Worm (Caenorhabditis elegans) whole organism, midembryonic: Measurements from ENCODE around the gene K09C4.9.

ENCODE experiments used
- T22C8.4 ChIP-seq: fragments of 200-800 bp; sonication (Bioruptor generic); IDR thresholded peaks from 2 replicates; pipeline ENCODE4 v1.3.6; 2022; ENCODE audit warnings: missing genetic modification characterization, missing compliant biosample characterization
- cog-1 ChIP-seq: sonication (generic microtip); optimal IDR thresholded peaks from 2 replicates; lab custom pipeline; 2016; ENCODE audit warnings: missing genetic modification characterization, missing compliant biosample characterization
- flt-1 ChIP-seq: fragments of 200-800 bp; sonication (Bioruptor generic); IDR thresholded peaks from 2 replicates; pipeline ENCODE4 v1.3.6; 2022; ENCODE audit warnings: missing genetic modification characterization, missing compliant biosample characterization
- klf-2 ChIP-seq: fragments of 200-800 bp; sonication (Bioruptor generic); conservative IDR thresholded peaks from 2 replicates; pipeline ENCODE4 v1.3.6; 2022; ENCODE audit warnings: missing genetic modification reagents, missing genetic modification characterization, missing compliant biosample characterization
- med-1 ChIP-seq: sonication (generic microtip); optimal IDR thresholded peaks from 2 replicates; lab custom pipeline; 2017; ENCODE audit warnings: missing genetic modification characterization, mild to moderate bottlenecking, missing compliant biosample characterization, antibody characterized with exemption, missing genetic modification reagents; ENCODE audit not compliant: insufficient read depth
- ref-1 ChIP-seq: fragments of 200-800 bp; sonication (Bioruptor generic); conservative IDR thresholded peaks from 2 replicates; pipeline ENCODE4 v1.3.6; 2022; ENCODE audit warnings: missing genetic modification reagents, missing genetic modification characterization, missing compliant biosample characterization
- tab-1 ChIP-seq: fragments of 200-800 bp; sonication (Bioruptor generic); IDR thresholded peaks from 2 replicates; pipeline ENCODE4 v1.3.6; 2022; ENCODE audit warnings: missing genetic modification characterization, missing compliant biosample characterization
- ztf-23 ChIP-seq: fragments of 200-800 bp; sonication (Bioruptor generic); IDR thresholded peaks from 2 replicates; pipeline ENCODE4 v1.3.6; 2022; ENCODE audit warnings: missing genetic modification reagents, missing genetic modification characterization, missing compliant biosample characterization
- ztf-29 ChIP-seq: fragments of 200-800 bp; sonication (Bioruptor generic); IDR thresholded peaks from 2 replicates; pipeline ENCODE4 v1.3.6; 2022; ENCODE audit warnings: missing genetic modification reagents, missing genetic modification characterization, missing compliant biosample characterization

K09C4.9 gene

ce11 chrX:3300582-3300981 lies 29.0 kb upstream of the K09C4.9 start:
- no peak for TF ChIP-seq tab-1 (GFP tag; lab: Robert Waterston, UW)
- TF ChIP-seq cog-1 (tag; lab: Kevin White, UChicago), result no peak
- no peak for TF ChIP-seq med-1 (GFP tag; lab: Kevin White, UChicago)
- TF ChIP-seq ztf-23 (GFP tag; lab: Robert Waterston, UW), result no peak
- TF ChIP-seq ztf-29 (GFP tag; lab: Robert Waterston, UW), result no peak
- no peak for TF ChIP-seq flt-1
- no peak for TF ChIP-seq T22C8.4

ce11 chrX:3298582-3298981 lies 27.0 kb upstream of the K09C4.9 start, which contains the start of gene K09C4.1:
Gene K09C4.1 (plus strand): TSS chrX:3298882.
- TF ChIP-seq ztf-29 (GFP tag; lab: Robert Waterston, UW) (no peak), ztf-23 (GFP tag; lab: Robert Waterston, UW) (no peak), ref-1 (GFP tag; lab: Robert Waterston, UW) (no peak)

ce11 chrX:3297812-3298211 lies 26.2 kb upstream of the K09C4.9 start:
- TF ChIP-seq T22C8.4 (no peak), cog-1 (tag; lab: Kevin White, UChicago) (no peak), ref-1 (GFP tag; lab: Robert Waterston, UW) (no peak), ztf-23 (GFP tag; lab: Robert Waterston, UW) (no peak), klf-2 (GFP tag; lab: Robert Waterston, UW) (no peak), med-1 (GFP tag; lab: Kevin White, UChicago) (no peak), flt-1 (no peak), ztf-29 (GFP tag; lab: Robert Waterston, UW) (no peak), tab-1 (GFP tag; lab: Robert Waterston, UW) (no peak)

- no peak for TF ChIP-seq med-1 (GFP tag; lab: Kevin White, UChicago)
- no peak for TF ChIP-seq cog-1 (tag; lab: Kevin White, UChicago)
- TF ChIP-seq ztf-23 (GFP tag; lab: Robert Waterston, UW), result no peak
- no peak for TF ChIP-seq tab-1 (GFP tag; lab: Robert Waterston, UW)
- TF ChIP-seq flt-1, result no peak
- TF ChIP-seq klf-2 (GFP tag; lab: Robert Waterston, UW), result no peak
- no peak for TF ChIP-seq ref-1 (GFP tag; lab: Robert Waterston, UW)
- TF ChIP-seq T22C8.4, result no peak
- no peak for TF ChIP-seq ztf-29 (GFP tag; lab: Robert Waterston, UW)
Observed at ce11 chrX:3296182-3296581, 24.6 kb upstream of the K09C4.9 start, which contains the start of gene K09C4.2. Gene K09C4.2 (plus strand): TSS chrX:3296482.

- no peak for TF ChIP-seq ztf-23 (GFP tag; lab: Robert Waterston, UW)
- TF ChIP-seq T22C8.4, result no peak
- TF ChIP-seq med-1 (GFP tag; lab: Kevin White, UChicago), result no peak
- no peak for TF ChIP-seq flt-1
- no peak for TF ChIP-seq ztf-29 (GFP tag; lab: Robert Waterston, UW)
- no peak for TF ChIP-seq tab-1 (GFP tag; lab: Robert Waterston, UW)
- TF ChIP-seq klf-2 (GFP tag; lab: Robert Waterston, UW), result no peak
- TF ChIP-seq cog-1 (tag; lab: Kevin White, UChicago), result no peak
- no peak for TF ChIP-seq ref-1 (GFP tag; lab: Robert Waterston, UW)
Observed at ce11 chrX:3291948-3292347, 20.4 kb upstream of the K09C4.9 start.

ce11 chrX:3290147-3290546 lies 18.6 kb upstream of the K09C4.9 start:
- TF ChIP-seq ztf-29 (GFP tag; lab: Robert Waterston, UW) (no peak), klf-2 (GFP tag; lab: Robert Waterston, UW) (no peak), ref-1 (GFP tag; lab: Robert Waterston, UW) (no peak), T22C8.4 (no peak), tab-1 (GFP tag; lab: Robert Waterston, UW) (no peak), med-1 (GFP tag; lab: Kevin White, UChicago) (no peak), cog-1 (tag; lab: Kevin White, UChicago) (no peak), flt-1 (no peak), ztf-23 (GFP tag; lab: Robert Waterston, UW) (no peak)

- TF ChIP-seq T22C8.4 (no peak), flt-1 (no peak), med-1 (GFP tag; lab: Kevin White, UChicago) (no peak), klf-2 (GFP tag; lab: Robert Waterston, UW) (no peak), ztf-29 (GFP tag; lab: Robert Waterston, UW) (no peak), cog-1 (tag; lab: Kevin White, UChicago) (no peak), tab-1 (GFP tag; lab: Robert Waterston, UW) (no peak), ref-1 (GFP tag; lab: Robert Waterston, UW) (no peak), ztf-23 (GFP tag; lab: Robert Waterston, UW) (no peak)
Observed at ce11 chrX:3289183-3289582, 17.6 kb upstream of the K09C4.9 start, which contains the start of gene K09C4.4. Gene K09C4.4 (plus strand): TSS chrX:3289483.

- no peak for TF ChIP-seq tab-1 (GFP tag; lab: Robert Waterston, UW)
- TF ChIP-seq klf-2 (GFP tag; lab: Robert Waterston, UW), result no peak
- no peak for TF ChIP-seq T22C8.4
- no peak for TF ChIP-seq ref-1 (GFP tag; lab: Robert Waterston, UW)
- no peak for TF ChIP-seq ztf-29 (GFP tag; lab: Robert Waterston, UW)
- no peak for TF ChIP-seq flt-1
- no peak for TF ChIP-seq med-1 (GFP tag; lab: Kevin White, UChicago)
- no peak for TF ChIP-seq cog-1 (tag; lab: Kevin White, UChicago)
- no peak for TF ChIP-seq ztf-23 (GFP tag; lab: Robert Waterston, UW)
Observed at ce11 chrX:3285448-3285847, 13.9 kb upstream of the K09C4.9 start.

- no peak for TF ChIP-seq cog-1 (tag; lab: Kevin White, UChicago)
Observed at ce11 chrX:3284967-3285366, 13.4 kb upstream of the K09C4.9 start.

- no peak for TF ChIP-seq ztf-23 (GFP tag; lab: Robert Waterston, UW)
- no peak for TF ChIP-seq med-1 (GFP tag; lab: Kevin White, UChicago)
- no peak for TF ChIP-seq klf-2 (GFP tag; lab: Robert Waterston, UW)
- no peak for TF ChIP-seq flt-1
- no peak for TF ChIP-seq tab-1 (GFP tag; lab: Robert Waterston, UW)
- TF ChIP-seq cog-1 (tag; lab: Kevin White, UChicago), result no peak
- TF ChIP-seq ref-1 (GFP tag; lab: Robert Waterston, UW), result no peak
- no peak for TF ChIP-seq ztf-29 (GFP tag; lab: Robert Waterston, UW)
- TF ChIP-seq T22C8.4, result no peak
Observed at ce11 chrX:3283189-3283588, 11.6 kb upstream of the K09C4.9 start.
